Worm (Caenorhabditis elegans) whole organism, L1 larva: ENCODE measurements around the gene sbsp-1.

Experiments used
- tbx-2 ChIP-seq: sonication (generic microtip); optimal IDR thresholded peaks from 2 replicates; lab custom pipeline; 2016; ENCODE audit warnings: missing genetic modification characterization, missing compliant biosample characterization
- ztf-4 ChIP-seq: fragments of 150-350 bp; optimal IDR thresholded peaks from 2 replicates; lab custom pipeline; 2014; ENCODE audit warnings: missing biosample characterization, missing genetic modification characterization

DNA sequence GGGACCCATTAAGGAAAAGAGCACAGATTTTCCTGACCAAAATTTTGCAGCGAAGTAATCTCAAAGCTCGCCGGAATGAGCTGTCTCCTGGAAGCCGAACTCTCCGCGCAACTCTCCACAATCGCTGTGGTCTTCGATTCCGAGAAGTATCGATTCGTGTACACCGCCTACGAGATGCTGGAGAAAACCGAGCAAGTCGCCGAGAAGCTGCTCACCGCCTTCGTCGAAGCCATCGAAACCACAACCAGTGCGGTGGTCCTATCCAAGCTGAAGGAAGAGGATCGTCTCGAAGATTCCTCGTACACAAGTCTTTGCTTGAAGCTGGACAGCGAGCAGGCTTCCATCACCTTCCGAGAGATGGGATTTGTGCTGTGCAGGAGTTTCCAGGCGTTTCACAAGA, 38.1 kb downstream of the sbsp-1 start:
- TF ChIP-seq ztf-4 (tag; lab: Kevin White, UChicago) (no peak), tbx-2 (tag; lab: Kevin White, UChicago) (no peak)
